Fruit fly (Drosophila melanogaster) whole organism: Measurements from ENCODE around the gene CG5810.

Source experiments
- CG8478 ChIP-seq: fragments of >200 bp; optimal IDR thresholded peaks from 2 replicates; lab custom pipeline; 2018; ENCODE audit warnings: inconsistent platforms
- Dll ChIP-seq: fragments of >200 bp; optimal IDR thresholded peaks from 2 replicates; lab custom pipeline; 2017
- EcR ChIP-seq, 2 experiments: fragments of >200 bp; optimal IDR thresholded peaks; 2 replicates each; lab custom pipeline; 2017; ENCODE audit warnings: missing biosample characterization in 2 of 2, missing genetic modification characterization in 2 of 2, missing genetic modification reagents in 2 of 2
- pan ChIP-seq: fragments of >200 bp; optimal IDR thresholded peaks from 2 replicates; lab custom pipeline; 2017
- psq ChIP-seq: fragments of >200 bp; optimal IDR thresholded peaks from 2 replicates; lab custom pipeline; 2017
- usp ChIP-seq: fragments of >200 bp; optimal IDR thresholded peaks from 2 replicates; lab custom pipeline; 2017; ENCODE audit warnings: missing biosample characterization, missing genetic modification characterization, mixed read lengths

Gene CG5810

DNA sequence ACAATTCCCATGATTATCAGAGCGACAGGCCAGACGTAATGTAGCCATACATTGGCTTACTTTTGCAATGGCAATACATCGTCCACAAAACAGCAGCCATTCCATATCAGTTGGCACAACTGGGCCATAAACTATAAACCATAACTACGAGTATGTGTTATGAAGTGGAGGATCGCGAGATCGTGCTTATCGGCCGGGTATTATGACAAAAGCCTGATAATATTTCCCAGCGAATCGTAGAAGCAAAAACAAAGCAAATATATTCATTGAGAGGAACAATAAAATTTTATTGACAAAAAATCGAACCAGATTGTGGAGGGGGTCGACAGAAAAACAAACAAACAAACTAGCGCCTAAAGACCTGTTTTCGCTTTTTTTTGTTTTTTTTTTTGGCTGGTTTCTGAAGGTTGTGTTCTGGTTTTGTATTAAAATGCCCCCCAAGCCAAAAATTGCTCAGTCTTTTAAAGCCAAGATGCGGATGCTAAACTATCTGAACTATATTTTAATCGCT is at the start of gene CG5810:
Gene CG5810 (plus strand): TSS at position 461 of the 511 bp plus-strand sequence.
- TF ChIP-seq psq (lab: Kevin White, UChicago): no peak
- TF ChIP-seq pan (lab: Kevin White, UChicago): no peak
- TF ChIP-seq CG8478: no peak
- TF ChIP-seq usp (GFP tag; lab: Kevin White, UChicago): no peak
- TF ChIP-seq EcR (GFP tag; optimal IDR thresholded peaks at IDR 0.05; lab: Kevin White, UChicago): no peak
- no peak for TF ChIP-seq Dll

DNA sequence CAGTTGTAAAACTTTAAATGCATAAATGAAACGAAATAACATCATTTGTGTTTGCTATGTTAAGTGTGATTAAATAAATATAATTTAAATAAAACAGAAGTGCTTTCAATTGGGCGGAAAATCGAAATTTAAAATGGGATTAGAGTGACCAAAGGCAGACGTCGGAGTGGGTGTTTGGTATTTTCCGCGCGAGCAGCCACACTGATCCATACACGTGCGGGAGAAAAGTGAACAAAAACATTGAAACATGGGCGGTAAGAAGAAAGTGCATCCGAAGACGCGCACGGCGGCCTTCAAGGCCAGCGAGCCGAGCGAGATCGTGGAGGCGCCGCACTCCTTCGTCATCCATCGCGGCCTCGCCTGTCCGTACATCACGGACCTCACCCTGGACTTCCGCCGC is 47.5 kb upstream of the CG5810 start, which contains the start of gene ppan:
Gene ppan (plus strand): TSS at position 198 of the 400 bp plus-strand sequence.
- TF ChIP-seq psq (lab: Kevin White, UChicago) (no peak), pan (lab: Kevin White, UChicago) (no peak), Dll (no peak), usp (GFP tag; lab: Kevin White, UChicago) (no peak), CG8478 (no peak), EcR (GFP tag; optimal IDR thresholded peaks at IDR 0.05; lab: Kevin White, UChicago) (no peak)

DNA sequence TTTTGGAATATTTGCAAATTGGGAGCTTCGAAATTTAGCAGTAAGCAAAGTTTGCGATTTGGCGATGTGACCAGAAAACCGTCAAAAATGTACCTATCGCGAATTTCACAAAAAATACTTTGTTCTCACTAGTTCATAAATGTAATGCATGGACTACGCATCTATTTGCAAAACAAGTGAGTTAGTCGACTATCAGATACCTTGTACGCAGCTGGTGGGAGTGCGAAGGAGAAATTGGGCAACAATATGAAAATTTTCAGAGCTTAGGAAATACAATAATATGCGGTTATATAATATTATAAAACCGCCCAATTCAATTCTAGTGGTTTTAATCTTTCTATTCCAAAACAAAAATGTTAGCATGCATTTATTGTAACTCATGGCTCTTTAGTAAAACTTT is 44.8 kb upstream of the CG5810 start, which contains the start of gene Bdbt:
Gene Bdbt (minus strand): TSS at position 73 of the 400 bp plus-strand sequence.
- no peak for TF ChIP-seq pan (lab: Kevin White, UChicago)
- TF ChIP-seq EcR (GFP tag; optimal IDR thresholded peaks at IDR 0.05; lab: Kevin White, UChicago): no peak
- TF ChIP-seq Dll: no peak
- TF ChIP-seq psq (lab: Kevin White, UChicago): no peak
- no peak for TF ChIP-seq usp (GFP tag; lab: Kevin White, UChicago)
- no peak for TF ChIP-seq CG8478

DNA sequence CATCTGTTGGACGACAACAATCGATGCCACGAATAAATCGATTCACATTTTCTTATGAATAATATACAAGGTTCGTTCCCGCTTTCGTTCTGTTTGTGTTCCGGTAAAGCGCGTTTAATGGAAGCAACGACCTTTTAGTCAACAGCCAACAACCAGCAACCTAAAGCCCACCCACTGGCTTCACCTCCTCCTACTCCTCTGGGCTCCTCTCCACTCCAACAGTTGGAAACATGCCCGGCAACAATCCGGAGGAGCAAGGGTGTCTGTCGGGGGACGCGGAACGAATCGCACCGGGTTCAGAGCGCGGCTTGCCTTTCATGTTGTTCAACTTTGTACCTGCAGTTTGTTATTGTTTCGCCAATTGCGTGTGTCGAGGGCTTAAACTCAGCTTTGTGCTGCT is 39.4 kb upstream of the CG5810 start:
- no peak for TF ChIP-seq psq (lab: Kevin White, UChicago)
- no peak for TF ChIP-seq EcR (GFP tag; optimal IDR thresholded peaks at IDR 0.05; lab: Kevin White, UChicago)
- no peak for TF ChIP-seq usp (GFP tag; lab: Kevin White, UChicago)
- TF ChIP-seq pan (lab: Kevin White, UChicago): no peak
- no peak for TF ChIP-seq Dll
- no peak for TF ChIP-seq CG8478

DNA sequence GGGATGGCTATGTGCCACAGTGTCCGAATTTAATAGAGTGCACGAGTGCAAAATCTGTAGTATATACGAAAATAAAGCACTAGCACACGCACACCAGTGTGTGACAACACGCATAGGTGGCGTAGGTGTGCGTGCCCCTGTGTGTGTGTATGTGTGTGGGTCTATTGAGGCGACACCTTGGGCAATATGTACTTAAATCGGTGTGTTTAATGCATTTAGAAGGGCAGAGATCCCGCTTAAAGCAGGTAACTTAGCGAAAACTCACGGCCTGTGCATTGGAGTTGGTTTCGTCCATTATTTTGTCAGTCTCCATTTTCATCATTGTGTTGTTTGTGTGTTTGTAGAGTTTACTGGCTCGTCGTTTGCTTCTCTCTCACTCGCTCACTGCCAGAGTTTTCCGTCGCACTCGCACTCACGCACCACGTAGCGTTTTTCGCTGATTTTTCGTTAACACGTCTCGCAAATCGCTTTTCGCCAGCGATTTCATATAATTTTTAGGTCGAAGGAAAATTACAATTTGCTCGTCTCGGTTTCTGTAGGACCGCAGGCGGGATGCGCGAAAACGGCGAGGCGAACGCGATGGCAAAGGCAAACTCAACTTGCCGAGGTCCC is 36.8 kb upstream of the CG5810 start:
- TF ChIP-seq CG8478: peak; percentile 73
- no peak for TF ChIP-seq Dll

DNA sequence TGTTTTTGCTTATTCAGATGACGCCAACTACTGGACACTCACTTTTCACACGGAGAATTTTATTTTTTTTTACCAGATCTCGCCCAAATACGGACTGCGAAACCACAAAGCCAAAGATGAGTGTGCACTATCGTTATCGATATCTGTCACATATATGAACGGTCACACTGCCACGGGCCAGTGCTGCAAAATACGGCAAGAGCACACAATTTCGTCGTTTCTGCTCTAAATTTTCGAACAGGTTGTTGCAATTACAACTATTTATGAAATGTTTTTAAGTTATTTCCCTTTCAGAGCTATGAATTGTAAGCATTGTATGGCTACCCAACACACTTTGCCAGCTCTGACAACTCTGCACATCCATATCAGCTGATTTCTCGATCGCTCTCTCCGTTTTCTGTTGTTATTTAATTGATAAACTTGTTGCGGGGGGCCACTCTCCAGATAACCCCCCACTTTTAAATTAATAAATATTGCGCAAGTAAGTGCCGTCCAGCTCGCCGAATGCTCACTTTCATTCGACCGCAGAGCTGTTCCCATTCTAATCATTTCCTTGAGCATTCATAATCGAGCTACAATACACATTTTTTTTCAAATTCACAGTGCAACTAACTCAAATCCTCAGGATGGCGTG is 36.1 kb upstream of the CG5810 start, which contains the start of the genes slmb and CG5793:
Gene slmb (minus strand): TSS at position 134 of the 634 bp plus-strand sequence.
Gene CG5793 (plus strand): TSS at position 222 of the 634 bp plus-strand sequence.
- no peak for TF ChIP-seq psq (lab: Kevin White, UChicago)
- TF ChIP-seq CG8478: no peak
- no peak for TF ChIP-seq pan (lab: Kevin White, UChicago)
- TF ChIP-seq usp (GFP tag; lab: Kevin White, UChicago): no peak
- TF ChIP-seq Dll: no peak
- TF ChIP-seq EcR (GFP tag; optimal IDR thresholded peaks at IDR 0.05; lab: Kevin White, UChicago): no peak

DNA sequence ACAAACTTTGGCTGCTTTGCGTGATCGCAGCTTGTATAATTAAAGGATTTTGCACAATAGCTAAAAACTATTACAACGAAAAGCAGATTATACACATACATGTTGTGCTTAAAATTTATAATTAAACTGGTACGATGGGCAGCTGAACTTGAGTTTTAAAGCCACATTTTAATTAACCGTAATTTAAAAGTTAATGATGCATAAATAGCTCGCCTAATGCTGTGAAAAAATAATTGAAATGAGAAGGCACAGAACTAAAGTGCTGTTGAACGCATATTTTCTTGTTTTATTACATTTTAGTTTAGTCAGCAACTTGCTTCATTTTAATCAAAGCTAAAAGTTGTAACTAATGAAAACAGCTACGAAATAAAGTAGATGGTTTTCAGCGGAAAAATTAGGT is 34.0 kb upstream of the CG5810 start, which contains the start of gene Obp93a:
Gene Obp93a (minus strand): TSS at position 101 of the 400 bp plus-strand sequence.
- no peak for TF ChIP-seq EcR (GFP tag; optimal IDR thresholded peaks at IDR 0.05; lab: Kevin White, UChicago)
- TF ChIP-seq CG8478: no peak
- TF ChIP-seq Dll: no peak
- TF ChIP-seq psq (lab: Kevin White, UChicago): no peak
- no peak for TF ChIP-seq usp (GFP tag; lab: Kevin White, UChicago)
- no peak for TF ChIP-seq pan (lab: Kevin White, UChicago)

DNA sequence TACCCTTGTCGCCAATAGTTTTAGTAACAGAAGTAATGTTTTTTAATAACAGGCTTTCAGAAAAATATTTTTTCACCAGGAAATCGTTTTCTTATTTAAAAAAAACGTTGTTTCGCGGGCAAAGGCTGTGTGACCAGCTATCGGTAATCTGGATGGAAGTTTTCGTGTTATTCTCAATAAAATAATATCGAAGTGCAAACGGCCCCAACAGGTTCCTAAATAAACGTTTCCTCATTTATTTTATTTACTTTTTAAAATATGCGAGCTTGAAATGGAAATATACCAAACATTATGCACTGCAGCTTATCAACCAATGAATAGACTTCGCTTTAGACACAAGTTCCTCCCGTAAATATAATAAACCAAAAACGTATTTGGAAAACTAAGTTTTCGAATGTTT is 33.5 kb upstream of the CG5810 start, which contains the start of gene Ice2:
Gene Ice2 (plus strand): TSS at position 167 of the 400 bp plus-strand sequence.
- no peak for TF ChIP-seq pan (lab: Kevin White, UChicago)
- no peak for TF ChIP-seq CG8478
- no peak for TF ChIP-seq usp (GFP tag; lab: Kevin White, UChicago)
- TF ChIP-seq Dll: no peak
- TF ChIP-seq psq (lab: Kevin White, UChicago): no peak
- TF ChIP-seq EcR (GFP tag; optimal IDR thresholded peaks at IDR 0.05; lab: Kevin White, UChicago): no peak

DNA sequence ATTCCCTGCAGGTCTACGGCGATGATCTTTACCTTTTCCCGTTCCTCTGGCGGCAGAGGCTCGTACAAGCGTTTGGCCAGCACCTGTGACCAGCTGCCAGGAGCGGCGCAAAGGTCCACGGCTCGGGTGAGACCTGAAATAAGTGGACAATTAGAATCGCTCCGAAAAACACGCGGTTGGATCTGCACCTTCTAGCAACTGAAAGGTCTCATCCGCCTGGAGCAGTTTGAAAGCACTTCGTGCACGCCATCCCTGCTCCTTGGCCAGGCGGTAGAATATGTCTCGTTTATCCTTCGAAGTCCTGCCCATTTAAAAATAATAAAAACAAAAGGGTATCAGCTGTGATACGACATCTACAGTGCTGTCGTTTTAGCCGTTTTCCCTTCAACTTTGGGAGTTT is 30.1 kb upstream of the CG5810 start, which contains the start of gene Trm7-34:
Gene Trm7-34 (minus strand): TSS at position 365 of the 400 bp plus-strand sequence.
- TF ChIP-seq pan (lab: Kevin White, UChicago) (no peak), CG8478 (no peak), psq (lab: Kevin White, UChicago) (no peak), usp (GFP tag; lab: Kevin White, UChicago) (no peak), EcR (GFP tag; optimal IDR thresholded peaks at IDR 0.05; lab: Kevin White, UChicago) (no peak), Dll (no peak)

DNA sequence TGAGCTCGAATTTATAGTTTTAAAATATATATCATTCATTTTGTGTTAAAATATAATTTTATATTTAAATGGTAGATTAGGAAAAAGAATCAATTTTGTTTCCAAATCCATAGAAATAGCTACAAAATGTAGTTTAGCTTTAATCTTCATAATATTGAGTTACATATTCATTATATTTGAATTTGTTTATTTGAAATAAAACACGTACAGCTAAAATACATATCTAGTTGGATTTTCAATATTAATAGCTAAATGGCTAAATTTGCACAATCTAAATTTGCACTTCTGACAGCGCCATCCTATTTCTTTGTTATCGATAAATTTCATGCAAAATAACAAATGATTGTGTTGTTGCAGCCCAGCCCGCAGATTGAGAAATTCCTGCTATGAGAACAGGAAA is 29.6 kb upstream of the CG5810 start, which contains the start of gene Usp8:
Gene Usp8 (plus strand): TSS at position 312 of the 400 bp plus-strand sequence.
- no peak for TF ChIP-seq EcR (GFP tag; optimal IDR thresholded peaks at IDR 0.05; lab: Kevin White, UChicago)
- no peak for TF ChIP-seq usp (GFP tag; lab: Kevin White, UChicago)
- TF ChIP-seq pan (lab: Kevin White, UChicago): no peak
- TF ChIP-seq psq (lab: Kevin White, UChicago): no peak
- no peak for TF ChIP-seq CG8478
- TF ChIP-seq Dll: no peak

DNA sequence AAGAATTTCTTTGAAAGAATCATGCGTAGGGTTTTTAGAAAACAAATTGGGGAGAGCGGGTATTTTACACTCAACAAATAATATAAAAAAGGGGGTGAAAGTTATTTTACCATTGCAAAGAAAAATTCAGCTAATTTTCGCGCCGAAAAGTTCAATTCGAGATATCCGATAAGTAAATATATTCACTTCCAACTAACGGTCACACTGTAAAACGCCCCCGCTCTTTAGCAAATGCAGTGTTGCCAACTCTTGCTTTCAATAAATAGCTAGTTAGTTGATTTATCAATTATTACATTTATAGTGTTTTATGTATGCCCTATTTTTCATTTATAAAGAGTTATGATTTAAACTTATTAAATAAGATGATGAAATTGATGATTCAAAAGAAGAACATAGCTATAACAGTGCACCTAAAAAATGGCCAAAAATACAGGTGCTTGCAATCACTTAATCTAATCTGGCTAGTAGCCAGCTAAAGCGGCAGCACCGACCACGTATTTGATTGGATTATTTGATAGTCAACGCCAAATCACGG is 25.3 kb upstream of the CG5810 start, which contains the start of gene meigo:
Gene meigo (plus strand): TSS at position 51 of the 535 bp plus-strand sequence.
- TF ChIP-seq usp (GFP tag; lab: Kevin White, UChicago): no peak
- no peak for TF ChIP-seq Dll
- no peak for TF ChIP-seq psq (lab: Kevin White, UChicago)
- TF ChIP-seq EcR (GFP tag; optimal IDR thresholded peaks at IDR 0.05; lab: Kevin White, UChicago): no peak
